Worm (Caenorhabditis elegans) whole organism, young adult: Measurements from ENCODE around the gene Y22D7AR.3.
A peak's percentile ranks its signal among the peaks of the same experiment; 100 is the strongest.
"Not testable (repeated sequence)": the region's sequence is repeated elsewhere in the genome, so short reads cannot be mapped to it uniquely, and the experiment has no call there.

Experiments used
- B0035.1 ChIP-seq: sonication (generic microtip); optimal IDR thresholded peaks from 2 replicates; lab custom pipeline; 2016; ENCODE audit warnings: missing genetic modification characterization, mild to moderate bottlenecking, missing compliant biosample characterization, missing genotype, missing genetic modification reagents
- D2030.7 ChIP-seq: fragments of 200-800 bp; sonication (Bioruptor generic); IDR thresholded peaks from 2 replicates; pipeline ENCODE4 v1.3.6; 2022; ENCODE audit warnings: missing genetic modification reagents, missing genetic modification characterization, missing compliant biosample characterization
- F33H1.4 ChIP-seq: fragments of 200-800 bp; sonication (Bioruptor generic); IDR thresholded peaks from 2 replicates; pipeline ENCODE4 v1.3.6; 2022; ENCODE audit warnings: missing genetic modification reagents, missing genetic modification characterization, missing compliant biosample characterization
- F37B4.10 ChIP-seq: fragments of 200-800 bp; sonication (Bioruptor generic); IDR thresholded peaks from 2 replicates; pipeline ENCODE4 v1.3.6; 2022; ENCODE audit warnings: missing genetic modification characterization, missing compliant biosample characterization
- Y53F4B.3 ChIP-seq: fragments of 200-800 bp; sonication (Bioruptor generic); IDR thresholded peaks from 2 replicates; pipeline ENCODE4 v1.3.6; 2022; ENCODE audit warnings: missing genetic modification reagents, missing genetic modification characterization, missing compliant biosample characterization
- Y95B8A.8 ChIP-seq: fragments of 200-800 bp; sonication (Bioruptor generic); IDR thresholded peaks from 2 replicates; pipeline ENCODE4 v1.3.6; 2022; ENCODE audit warnings: missing genetic modification reagents, missing genetic modification characterization, missing compliant biosample characterization
- aptf-2 ChIP-seq: fragments of 200-800 bp; sonication (Bioruptor generic); conservative IDR thresholded peaks from 2 replicates; pipeline ENCODE4 v1.3.6; 2022; ENCODE audit warnings: missing genetic modification reagents, missing genetic modification characterization, missing compliant biosample characterization
- aptf-3 ChIP-seq: fragments of 200-800 bp; sonication (Bioruptor generic); IDR thresholded peaks from 2 replicates; pipeline ENCODE4 v1.3.6; 2022; ENCODE audit warnings: missing genetic modification characterization, missing compliant biosample characterization
- bed-1 ChIP-seq: fragments of 200-800 bp; sonication (Bioruptor generic); IDR thresholded peaks from 2 replicates; pipeline ENCODE4 v1.3.6; 2022; ENCODE audit warnings: missing genetic modification reagents, missing genetic modification characterization, missing compliant biosample characterization
- bed-2 ChIP-seq: fragments of 200-800 bp; sonication (Bioruptor generic); IDR thresholded peaks from 2 replicates; pipeline ENCODE4 v1.3.6; 2022; ENCODE audit warnings: missing genetic modification reagents, missing genetic modification characterization, missing compliant biosample characterization
- ceh-100 ChIP-seq: fragments of 200-800 bp; sonication (Bioruptor generic); IDR thresholded peaks from 2 replicates; pipeline ENCODE4 v1.3.6; 2022; ENCODE audit warnings: missing genetic modification reagents, missing genetic modification characterization, missing compliant biosample characterization
- ceh-91 ChIP-seq: fragments of 200-800 bp; sonication (Bioruptor generic); IDR thresholded peaks from 2 replicates; pipeline ENCODE4 v1.3.6; 2022; ENCODE audit warnings: missing genetic modification reagents, missing genetic modification characterization, missing compliant biosample characterization
- dox-1 ChIP-seq: fragments of 200-800 bp; sonication (Bioruptor generic); IDR thresholded peaks from 2 replicates; pipeline ENCODE4 v1.3.6; 2022; ENCODE audit warnings: missing genetic modification reagents, missing genetic modification characterization, missing compliant biosample characterization
- egl-18 ChIP-seq: fragments of 200-800 bp; sonication (Bioruptor generic); IDR thresholded peaks from 2 replicates; pipeline ENCODE4 v1.3.6; 2022; ENCODE audit warnings: missing genetic modification reagents, missing genetic modification characterization, missing compliant biosample characterization
- egl-44 ChIP-seq: fragments of 200-800 bp; sonication (Bioruptor generic); IDR thresholded peaks from 2 replicates; pipeline ENCODE4 v1.3.6; 2022; ENCODE audit warnings: missing genetic modification reagents, missing genetic modification characterization, missing compliant biosample characterization
- egrh-3 ChIP-seq: fragments of 200-800 bp; sonication (Bioruptor generic); IDR thresholded peaks from 2 replicates; pipeline ENCODE4 v1.3.6; 2022; ENCODE audit warnings: missing genetic modification reagents, missing genetic modification characterization, missing compliant biosample characterization
- ekl-4 ChIP-seq: fragments of 200-800 bp; sonication (Bioruptor generic); IDR thresholded peaks from 2 replicates; pipeline ENCODE4 v1.3.6; 2022; ENCODE audit warnings: missing genetic modification reagents, missing genetic modification characterization, missing compliant biosample characterization
- him-1 ChIP-seq: sonication (generic microtip); optimal IDR thresholded peaks from 2 replicates; lab custom pipeline; 2016; ENCODE audit warnings: missing genotype, missing genetic modification reagents, missing genetic modification characterization, missing compliant biosample characterization
- hmg-1.2 ChIP-seq: fragments of 200-800 bp; sonication (Bioruptor generic); IDR thresholded peaks from 2 replicates; pipeline ENCODE4 v1.3.6; 2022; ENCODE audit warnings: missing genetic modification reagents, missing genetic modification characterization, missing compliant biosample characterization
- hsf-1 ChIP-seq: fragments of 200-800 bp; sonication (Bioruptor generic); IDR thresholded peaks from 2 replicates; pipeline ENCODE4 v1.3.6; 2022; ENCODE audit warnings: missing genetic modification reagents, missing genetic modification characterization, missing compliant biosample characterization
- let-607 ChIP-seq, 2 experiments: fragments of 200-800 bp in 1 of 2; sonication (Bioruptor generic) in 1 of 2; sonication (generic microtip) in 1 of 2; optimal IDR thresholded peaks; 2 replicates each; lab custom pipeline; 2016 to 2018; ENCODE audit warnings: mild to moderate bottlenecking in 2 of 2, missing compliant biosample characterization in 2 of 2, missing genetic modification characterization in 2 of 2, moderate library complexity in 2 of 2, missing genotype in 1 of 2
- lin-26 ChIP-seq: fragments of 200-800 bp; sonication (Bioruptor generic); IDR thresholded peaks from 2 replicates; pipeline ENCODE4 v1.3.6; 2022; ENCODE audit warnings: missing genetic modification reagents, missing genetic modification characterization, missing compliant biosample characterization
- lsl-1 ChIP-seq: fragments of 200-800 bp; sonication (Bioruptor generic); optimal IDR thresholded peaks from 2 replicates; lab custom pipeline; 2018; ENCODE audit warnings: mild to moderate bottlenecking, missing genetic modification characterization, moderate library complexity, missing compliant biosample characterization
- madf-3 ChIP-seq: fragments of 200-800 bp; sonication (Bioruptor generic); IDR thresholded peaks from 2 replicates; pipeline ENCODE4 v1.3.6; 2022; ENCODE audit warnings: missing genetic modification reagents, missing genetic modification characterization, missing compliant biosample characterization
- madf-6 ChIP-seq: fragments of 200-800 bp; sonication (Bioruptor generic); IDR thresholded peaks from 2 replicates; pipeline ENCODE4 v1.3.6; 2022; ENCODE audit warnings: missing genetic modification reagents, missing genetic modification characterization, missing compliant biosample characterization
- mcd-1 ChIP-seq: fragments of 200-800 bp; sonication (Bioruptor generic); IDR thresholded peaks from 2 replicates; pipeline ENCODE4 v1.3.6; 2022; ENCODE audit warnings: missing genetic modification reagents, missing genetic modification characterization, missing compliant biosample characterization
- nfyb-1 ChIP-seq: fragments of 200-800 bp; sonication (Bioruptor generic); IDR thresholded peaks from 2 replicates; pipeline ENCODE4 v1.3.6; 2022; ENCODE audit warnings: missing genetic modification reagents, missing genetic modification characterization, missing compliant biosample characterization
- pbrm-1 ChIP-seq: fragments of 200-800 bp; sonication (Bioruptor generic); IDR thresholded peaks from 2 replicates; pipeline ENCODE4 v1.3.6; 2022; ENCODE audit warnings: missing genetic modification reagents, missing genetic modification characterization, missing compliant biosample characterization
- rpc-1 ChIP-seq, 2 experiments: fragments of 150-350 bp in 1 of 2; sonication (generic microtip) in 1 of 2; optimal IDR thresholded peaks; 2 replicates each; lab custom pipeline; 2014 to 2018; ENCODE audit warnings: missing biosample characterization in 1 of 2, missing genetic modification characterization in 1 of 2, missing genetic modification reagents in 1 of 2, missing genotype in 1 of 2
- tlf-1 ChIP-seq: fragments of 200-800 bp; sonication (Bioruptor generic); optimal IDR thresholded peaks from 2 replicates; lab custom pipeline; 2018; ENCODE audit warnings: mild to moderate bottlenecking, missing genetic modification characterization, missing compliant biosample characterization
- ztf-22 ChIP-seq: fragments of 200-800 bp; sonication (Bioruptor generic); optimal IDR thresholded peaks from 2 replicates; lab custom pipeline; 2018; ENCODE audit warnings: mild to moderate bottlenecking, missing genetic modification characterization, moderate library complexity, missing compliant biosample characterization
- ztf-25 ChIP-seq: fragments of 200-800 bp; sonication (Bioruptor generic); IDR thresholded peaks from 2 replicates; pipeline ENCODE4 v1.3.6; 2022; ENCODE audit warnings: missing genetic modification reagents, missing genetic modification characterization, missing compliant biosample characterization

The Y22D7AR.3 gene

DNA sequence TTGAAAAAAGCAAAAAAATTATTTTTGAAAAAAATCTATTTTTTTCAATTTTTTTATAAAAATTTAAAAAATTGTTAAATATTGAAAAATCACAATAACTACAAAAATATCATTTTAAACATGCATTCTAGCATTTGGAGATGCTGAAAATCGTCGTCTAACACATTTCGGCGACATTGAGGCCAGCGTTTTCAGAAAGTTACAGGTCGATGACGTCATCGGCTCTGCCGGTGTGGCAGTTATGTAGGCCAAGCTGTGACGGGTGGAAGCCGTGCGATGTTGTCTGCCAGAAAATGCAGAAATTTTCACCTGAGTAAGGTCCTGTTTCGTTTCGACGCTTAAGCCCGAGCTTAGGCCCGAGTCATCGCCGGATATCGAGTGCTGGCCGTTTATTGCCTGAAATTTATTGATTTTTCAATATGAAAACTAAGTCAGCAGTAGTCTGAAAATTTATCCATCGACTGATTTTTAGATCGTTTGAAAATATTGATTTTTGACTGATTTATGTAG is at the start of gene Y22D7AR.3:
TSS of gene Y22D7AR.3 (minus strand) at position 51 of the 510 bp plus-strand sequence.
- no peak for TF ChIP-seq egl-18 (GFP tag; lab: Robert Waterston, UW)

- TF ChIP-seq ceh-100 (GFP tag; lab: Robert Waterston, UW) = no peak
- TF ChIP-seq dox-1 = 0 out of 2 replicates have a peak, but pooled peaks have one; percentile 29
- 0 out of 2 replicates have a peak, but pooled peaks have one; percentile 15 for TF ChIP-seq egrh-3
- TF ChIP-seq, all 124 proteins: peak for 2
Measured at ce11 chrIII:1713991-1714611, 48.5 kb upstream of the Y22D7AR.3 start.

DNA sequence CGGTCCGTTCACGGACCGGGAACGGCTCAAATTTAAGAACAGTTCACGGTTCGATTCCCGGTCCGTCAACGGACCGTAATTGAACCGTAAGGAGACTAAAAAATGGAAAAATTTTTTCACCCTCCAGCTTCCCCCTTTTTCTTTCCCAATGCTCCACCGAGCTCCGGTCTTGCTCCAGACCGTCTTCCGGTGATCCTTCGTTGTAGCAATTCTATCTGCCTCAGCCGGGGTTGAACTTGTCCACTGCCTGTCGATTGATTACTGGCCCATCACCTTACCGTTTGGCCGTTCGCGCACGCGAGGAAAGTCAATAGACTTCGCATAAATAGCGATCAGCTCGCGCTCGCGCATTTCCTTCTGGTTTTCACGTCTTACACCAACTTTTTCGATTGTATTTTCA is 41.6 kb upstream of the Y22D7AR.3 start:
- TF ChIP-seq nfyb-1 (GFP tag; lab: Robert Waterston, UW) (peak; percentile 68), bed-1 (GFP tag; lab: Robert Waterston, UW) (0 out of 2 replicates have a peak, but pooled peaks have one; percentile 3), D2030.7 (peak; percentile 70), madf-6 (peak; percentile 56), dox-1 (0 out of 2 replicates have a peak, but pooled peaks have one; percentile 49), ceh-100 (GFP tag; lab: Robert Waterston, UW) (peak; percentile 14; the same call in 1 of the 2 replicates), egl-44 (peak; percentile 85), Y95B8A.8 (GFP tag; lab: Robert Waterston, UW) (0 out of 2 replicates have a peak, but pooled peaks have one; percentile 62), aptf-3 (GFP tag; lab: Robert Waterston, UW) (peak; percentile 72; the same call in 1 of the 2 replicates), pbrm-1 (GFP tag; lab: Robert Waterston, UW) (0 out of 2 replicates have a peak, but pooled peaks have one; percentile 37), ceh-91 (GFP tag; lab: Robert Waterston, UW) (0 out of 2 replicates have a peak, but pooled peaks have one; percentile 22), F33H1.4 (GFP tag; lab: Robert Waterston, UW) (0 out of 2 replicates have a peak, but pooled peaks have one; percentile 13), madf-3 (GFP tag; lab: Robert Waterston, UW) (0 out of 2 replicates have a peak, but pooled peaks have one; percentile 72), lin-26 (GFP tag; lab: Robert Waterston, UW) (peak; percentile 93), ekl-4 (GFP tag; lab: Robert Waterston, UW) (0 out of 2 replicates have a peak, but pooled peaks have one; percentile 44), ztf-25 (GFP tag; lab: Robert Waterston, UW) (0 out of 2 replicates have a peak, but pooled peaks have one; percentile 33), rpc-1 (tag; optimal IDR thresholded peaks at IDR 0.05; lab: Kevin White, UChicago) (peak; percentile 6), hsf-1 (peak; percentile 43; the same call in 1 of the 2 replicates), mcd-1 (GFP tag; lab: Robert Waterston, UW) (peak; percentile 59)
- TF ChIP-seq rpc-1 (optimal IDR thresholded peaks at IDR 0.05; lab: Kevin White, UChicago) = not testable (repeated sequence)
- TF ChIP-seq, all 124 proteins: peak for 19; not testable (repeated sequence) for 105

DNA sequence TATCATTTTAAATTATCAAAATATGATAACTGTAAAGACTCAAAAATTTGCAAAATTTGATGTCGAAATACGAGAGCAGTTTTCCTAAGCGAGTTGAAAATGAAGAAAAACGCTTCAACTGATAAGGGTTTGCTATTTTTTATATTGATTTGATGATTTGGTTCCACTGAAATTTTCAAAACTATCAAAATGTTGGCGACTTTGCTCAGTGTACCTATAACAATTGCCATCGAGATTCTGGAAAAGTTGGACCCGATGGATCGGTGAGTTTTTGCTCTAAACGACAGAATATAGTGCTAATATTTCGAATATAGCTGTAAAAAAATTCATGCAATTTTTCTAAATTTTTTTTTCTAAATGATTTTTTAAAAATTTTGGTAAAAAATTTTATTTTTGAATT is 40.1 kb upstream of the Y22D7AR.3 start, which contains the start of the genes fbxa-13 and Y22D7AR.2:
TSS of gene fbxa-13 (minus strand) at position 101 of the 400 bp plus-strand sequence.
TSS of gene Y22D7AR.2 (plus strand) at position 148 of the 400 bp plus-strand sequence.
- TF ChIP-seq hmg-1.2 (no peak), F37B4.10 (no peak), tlf-1 (GFP tag; lab: Kevin White, UChicago) (no peak), B0035.1 (tag; lab: Kevin White, UChicago) (no peak), let-607 (tag; optimal IDR thresholded peaks at IDR 0.05; lab: Kevin White, UChicago) (no peak), ztf-22 (no peak), Y53F4B.3 (no peak), egrh-3 (no peak), egl-18 (GFP tag; lab: Robert Waterston, UW) (no peak), him-1 (tag; lab: Kevin White, UChicago) (no peak), madf-3 (GFP tag; lab: Robert Waterston, UW) (no peak), lsl-1 (GFP tag; lab: Kevin White, UChicago) (no peak), aptf-2 (GFP tag; lab: Robert Waterston, UW) (no peak), dox-1 (no peak), nfyb-1 (GFP tag; lab: Robert Waterston, UW) (no peak), bed-2 (no peak), D2030.7 (no peak)
